Fruit fly (Drosophila melanogaster): Measurements from ENCODE around the gene CG32277.

- TF ChIP-seq Eip75B (GFP tag; optimal IDR thresholded peaks at IDR 0.05) = no peak
- TF ChIP-seq fd59A (GFP tag; optimal IDR thresholded peaks at IDR 0.05) = no peak
- TF ChIP-seq dsx (GFP tag; optimal IDR thresholded peaks at IDR 0.05; ENCODE audit: poor library complexity, severe bottlenecking) = no peak
- no peak for TF ChIP-seq CG3919 (GFP tag; optimal IDR thresholded peaks at IDR 0.05)
- no peak for TF ChIP-seq CG8632 (GFP tag; optimal IDR thresholded peaks at IDR 0.05)
- no peak for TF ChIP-seq Smox (GFP tag; optimal IDR thresholded peaks at IDR 0.05)
- no peak for TF ChIP-seq CG16779 (tag; optimal IDR thresholded peaks at IDR 0.05)
- TF ChIP-seq CG1621 (tag; optimal IDR thresholded peaks at IDR 0.05) = no peak
- no peak for TF ChIP-seq CG4318 (GFP tag; optimal IDR thresholded peaks at IDR 0.05)
- TF ChIP-seq salr (GFP tag; optimal IDR thresholded peaks at IDR 0.05) = no peak
Observed at dm6 chr3L:3226458-3226783, 21.2 kb upstream of the CG32277 start.
